Worm (Caenorhabditis elegans): ENCODE results near the gene cfz-2.

DNA sequence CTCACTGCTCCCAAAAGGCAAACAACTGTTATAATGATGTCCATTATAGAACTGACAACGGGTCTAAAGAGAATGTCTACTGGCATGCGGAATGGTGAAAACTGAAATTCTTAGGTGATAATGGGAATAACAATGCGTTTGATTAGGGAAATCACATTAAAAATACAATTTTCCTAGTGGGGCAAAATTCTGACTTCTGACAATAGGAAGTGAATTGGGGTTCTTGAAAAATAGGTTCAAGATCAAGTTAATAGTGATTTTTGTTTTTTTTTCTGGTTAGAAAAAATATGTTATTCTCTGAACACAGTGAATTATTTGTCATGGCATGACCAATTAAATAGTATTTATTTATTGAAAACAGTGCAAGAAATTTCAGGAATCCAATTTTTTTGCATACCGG, 42.2 kb upstream of the cfz-2 start, which contains the start of gene srbc-32:
- TF ChIP-seq nhr-23 (tag; optimal IDR thresholded peaks at IDR 0.05) (no peak), elt-2 (tag; optimal IDR thresholded peaks at IDR 0.05) (no peak), unc-62 (GFP tag; optimal IDR thresholded peaks at IDR 0.05) (no peak), pqm-1 (tag; optimal IDR thresholded peaks at IDR 0.05) (no peak), mdl-1 (tag; optimal IDR thresholded peaks at IDR 0.05) (no peak), ztf-4 (tag; optimal IDR thresholded peaks at IDR 0.05) (no peak), zag-1 (tag; optimal IDR thresholded peaks at IDR 0.05) (no peak), sea-2 (GFP tag; optimal IDR thresholded peaks at IDR 0.05) (no peak)
